Fruit fly (Drosophila melanogaster) whole organism, embryonic: ENCODE results near the gene Men.

Experiments
- BtbVII ChIP-seq: fragments of 200-800 bp; sonication (Bioruptor generic); optimal IDR thresholded peaks from 3 replicates; lab custom pipeline; 2017; ENCODE audit warnings: missing biosample characterization, mild to moderate bottlenecking, missing genetic modification characterization
- CG11398 ChIP-seq: fragments of 200-800 bp; sonication (Bioruptor generic); optimal IDR thresholded peaks from 2 replicates; lab custom pipeline; 2016; ENCODE audit warnings: missing biosample characterization, missing genetic modification characterization
- CG4707 ChIP-seq: fragments of 200-800 bp; sonication (Bioruptor generic); optimal IDR thresholded peaks from 2 replicates; lab custom pipeline; 2018; ENCODE audit warnings: missing biosample characterization, mild to moderate bottlenecking, missing genetic modification characterization, moderate library complexity
- Fer1 ChIP-seq: fragments of 200-800 bp; sonication (Bioruptor generic); optimal IDR thresholded peaks from 2 replicates; lab custom pipeline; 2017; ENCODE audit warnings: missing biosample characterization, mild to moderate bottlenecking, missing genetic modification characterization
- Hsf ChIP-seq: fragments of 200-800 bp; sonication (Bioruptor generic); optimal IDR thresholded peaks from 3 replicates; lab custom pipeline; 2016; ENCODE audit warnings: missing biosample characterization, missing genetic modification characterization
- NFAT ChIP-seq: fragments of 200-800 bp; sonication (Bioruptor generic); IDR thresholded peaks from 2 replicates; pipeline ENCODE4 v1.3.6; 2022; ENCODE audit warnings: missing biosample characterization, missing genetic modification characterization
- Spps ChIP-seq: fragments of 200-800 bp; sonication (Bioruptor generic); optimal IDR thresholded peaks from 2 replicates; lab custom pipeline; 2018; ENCODE audit warnings: missing biosample characterization, mild to moderate bottlenecking, missing genetic modification characterization
- ci ChIP-seq: fragments of 200-800 bp; sonication (Bioruptor generic); IDR thresholded peaks from 3 replicates; pipeline ENCODE4 v1.3.6; 2022; ENCODE audit warnings: missing biosample characterization, missing genetic modification characterization
- fru ChIP-seq: fragments of >200 bp; optimal IDR thresholded peaks from 2 replicates; lab custom pipeline; 2017
- h ChIP-seq: fragments of >200 bp; optimal IDR thresholded peaks from 2 replicates; lab custom pipeline; 2017
- onecut ChIP-seq: fragments of 200-800 bp; sonication (Bioruptor generic); IDR thresholded peaks from 2 replicates; pipeline ENCODE4 v1.3.6; 2022; ENCODE audit warnings: missing biosample characterization, missing genetic modification characterization
- ttk ChIP-seq: fragments of 200-800 bp; sonication (Bioruptor generic); IDR thresholded peaks from 2 replicates; pipeline ENCODE4 v2.1.2; 2022; ENCODE audit warnings: missing biosample characterization, missing genetic modification characterization
- wor ChIP-seq: fragments of 200-800 bp; sonication (Bioruptor generic); IDR thresholded peaks from 2 replicates; pipeline ENCODE4 v1.3.6; 2022; ENCODE audit warnings: missing biosample characterization, missing genetic modification characterization

DNA sequence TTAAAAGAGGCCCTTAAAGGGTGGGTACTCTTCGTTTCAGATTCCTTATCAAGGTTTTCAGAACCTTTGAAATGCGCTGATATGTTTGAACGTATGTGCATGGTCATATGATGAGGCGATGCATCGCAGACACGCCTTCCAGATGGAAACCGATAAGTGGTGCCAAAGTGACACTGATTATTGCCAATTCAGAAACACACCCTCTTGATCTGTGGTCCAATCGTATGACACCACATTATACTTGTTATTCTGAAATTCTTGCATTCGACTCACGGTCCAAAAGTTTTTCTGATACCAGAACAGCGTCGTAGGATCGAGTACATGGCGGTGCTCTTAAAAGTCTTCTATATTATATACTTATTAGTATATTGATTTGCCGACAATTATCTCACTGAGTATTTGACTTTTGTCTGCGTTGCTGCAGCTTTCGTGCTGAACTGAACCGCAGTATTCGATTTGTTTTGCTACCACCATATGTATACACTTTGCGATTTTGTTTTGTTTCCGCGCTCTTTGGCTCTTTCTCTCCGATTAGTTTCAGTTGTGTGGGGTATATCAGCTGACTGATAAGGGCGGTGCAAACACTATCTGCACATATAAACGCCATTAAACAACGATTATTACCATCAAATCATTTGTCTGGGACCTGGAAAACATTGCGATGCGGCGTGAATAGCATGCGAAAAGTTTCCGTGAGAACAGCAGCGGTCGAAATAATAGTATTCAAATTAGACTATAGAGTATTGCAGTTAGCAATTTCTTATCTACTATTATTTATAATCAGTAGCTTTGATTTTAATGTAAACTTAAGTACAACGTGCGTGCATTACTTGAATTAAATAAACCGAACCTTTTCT, 1.7 kb downstream of the Men start:
- no peak for TF ChIP-seq onecut (GFP tag; lab: Robert Waterston, UW)
- no peak for TF ChIP-seq fru (lab: Kevin White, UChicago)
- no peak for TF ChIP-seq wor (GFP tag; lab: Robert Waterston, UW)
- TF ChIP-seq h (lab: Kevin White, UChicago) = no peak
- no peak for TF ChIP-seq Fer1
- TF ChIP-seq ttk (GFP tag; lab: Robert Waterston, UW) = no peak
- TF ChIP-seq CG11398 (GFP tag; lab: Kevin White, UChicago) = no peak
- TF ChIP-seq NFAT (GFP tag; lab: Robert Waterston, UW) = no peak
- TF ChIP-seq Spps (tag; lab: Kevin White, UChicago) = no peak
- TF ChIP-seq BtbVII (GFP tag; lab: Kevin White, UChicago) = peak; percentile 8
- no peak for TF ChIP-seq CG4707 (GFP tag; lab: Kevin White, UChicago)
- no peak for TF ChIP-seq ci (GFP tag; lab: Robert Waterston, UW)
- TF ChIP-seq Hsf = no peak
